Fruit fly (Drosophila melanogaster): ENCODE measurements around the gene anox.
A peak's percentile ranks its signal among the peaks of the same experiment; 100 is the strongest.

- TF ChIP-seq Met (GFP tag; optimal IDR thresholded peaks at IDR 0.05) (no peak), cyc (GFP tag; optimal IDR thresholded peaks at IDR 0.05) (no peak), pdm3 (GFP tag; optimal IDR thresholded peaks at IDR 0.05) (no peak), Hr39 (GFP tag; optimal IDR thresholded peaks at IDR 0.05) (no peak), Lpt (GFP tag; optimal IDR thresholded peaks at IDR 0.05) (no peak), dsx (GFP tag; optimal IDR thresholded peaks at IDR 0.05; ENCODE audit: poor library complexity, severe bottlenecking) (peak; percentile 12), CG6808 (GFP tag; optimal IDR thresholded peaks at IDR 0.05) (peak; percentile 22), OdsH (GFP tag; optimal IDR thresholded peaks at IDR 0.05) (no peak), dac (GFP tag; optimal IDR thresholded peaks at IDR 0.05) (no peak), CG10631 (GFP tag; optimal IDR thresholded peaks at IDR 0.05) (no peak), Sox14 (GFP tag; optimal IDR thresholded peaks at IDR 0.05) (peak; percentile 4), vri (GFP tag; optimal IDR thresholded peaks at IDR 0.05) (peak; percentile 99), CG32006 (GFP tag; optimal IDR thresholded peaks at IDR 0.05) (no peak)
Observed at dm6 chrX:21362878-21363277, 43.8 kb upstream of the anox start, which contains the start of the genes bbx and waw.

All from whole organism, prepupa.